Worm (Caenorhabditis elegans): ENCODE data around the gene atp-5.

DNA sequence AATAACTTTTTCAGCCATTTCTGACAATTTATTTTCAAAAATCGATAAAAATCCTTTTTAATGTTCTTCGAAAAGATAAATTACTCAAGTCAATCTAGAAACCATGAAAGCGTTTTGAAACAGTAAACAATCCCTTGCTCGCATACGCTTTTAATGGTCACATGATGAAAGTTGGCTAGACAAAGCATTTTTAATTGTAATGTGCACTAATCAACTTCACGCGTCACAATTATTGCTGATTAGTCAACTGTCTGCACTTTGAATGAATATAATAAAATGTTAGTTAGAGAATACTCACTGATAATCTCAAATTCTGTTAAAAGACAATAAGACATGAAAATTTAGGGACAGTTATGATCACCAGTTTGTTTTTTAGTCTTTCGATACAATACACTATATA lies 32.9 kb upstream of the atp-5 start:
- TF ChIP-seq ztf-23 (GFP tag; IDR thresholded peaks at IDR 0.05) (no peak), ztf-29 (GFP tag; IDR thresholded peaks at IDR 0.05) (no peak), flt-1 (GFP tag; IDR thresholded peaks at IDR 0.05) (no peak)

Data from whole organism, midembryonic.